Worm (Caenorhabditis elegans): Measurements from ENCODE around the gene dao-6.
A peak's percentile ranks its signal among the peaks of the same experiment; 100 is the strongest.

dao-6 gene

ce11 chrIII:9735857-9736256 lies at the start of gene dao-6:
dao-6 (minus strand) TSS chrIII:9736201.
- no peak for TF ChIP-seq sptf-1 (tag; optimal IDR thresholded peaks at IDR 0.05)
- no peak for TF ChIP-seq mls-2 (tag; optimal IDR thresholded peaks at IDR 0.05)
- no peak for TF ChIP-seq unc-120 (tag; optimal IDR thresholded peaks at IDR 0.05; ENCODE audit: poor library complexity, severe bottlenecking)
- no peak for TF ChIP-seq elt-3 (tag; optimal IDR thresholded peaks at IDR 0.05)
- no peak for TF ChIP-seq nhr-2 (tag; optimal IDR thresholded peaks at IDR 0.05)
- TF ChIP-seq nhr-76 (tag; optimal IDR thresholded peaks at IDR 0.05): no peak
- TF ChIP-seq ham-2 (GFP tag; optimal IDR thresholded peaks at IDR 0.05): no peak
- TF ChIP-seq unc-62 (GFP tag; optimal IDR thresholded peaks at IDR 0.05): no peak
- no peak for TF ChIP-seq lin-32 (GFP tag; optimal IDR thresholded peaks at IDR 0.05)
- TF ChIP-seq flh-1 (GFP tag; optimal IDR thresholded peaks at IDR 0.05): no peak
- TF ChIP-seq bed-3 (GFP tag; optimal IDR thresholded peaks at IDR 0.05): no peak
- no peak for TF ChIP-seq blmp-1 (tag; optimal IDR thresholded peaks at IDR 0.05)
- TF ChIP-seq ces-1 (GFP tag; optimal IDR thresholded peaks at IDR 0.05): no peak
- TF ChIP-seq unc-39 (tag; optimal IDR thresholded peaks at IDR 0.05): no peak
- no peak for TF ChIP-seq mep-1 (tag; optimal IDR thresholded peaks at IDR 0.05)
- TF ChIP-seq nhr-28 (tag; optimal IDR thresholded peaks at IDR 0.05): no peak

- TF ChIP-seq snpc-4 (tag; optimal IDR thresholded peaks at IDR 0.05) (no peak), ceh-43 (GFP tag; optimal IDR thresholded peaks at IDR 0.05) (peak; percentile 12), pha-4 (tag; optimal IDR thresholded peaks at IDR 0.05) (no peak), mls-2 (tag; optimal IDR thresholded peaks at IDR 0.05) (peak; percentile 40), bed-3 (GFP tag; optimal IDR thresholded peaks at IDR 0.05) (no peak), ham-2 (GFP tag; optimal IDR thresholded peaks at IDR 0.05) (no peak), mep-1 (tag; optimal IDR thresholded peaks at IDR 0.05) (no peak), flh-1 (GFP tag; optimal IDR thresholded peaks at IDR 0.05) (no peak), ces-1 (GFP tag; optimal IDR thresholded peaks at IDR 0.05) (no peak), elt-3 (tag; optimal IDR thresholded peaks at IDR 0.05) (no peak)
These were observed 47.2 kb upstream of the dao-6 start for ce11 chrIII:9783133-9783590.

- TF ChIP-seq hlh-1 (tag; optimal IDR thresholded peaks at IDR 0.05): no peak
- no peak for TF ChIP-seq lin-32 (GFP tag; optimal IDR thresholded peaks at IDR 0.05)
- no peak for TF ChIP-seq nhr-237 (tag; optimal IDR thresholded peaks at IDR 0.05)
- no peak for TF ChIP-seq elt-3 (tag; optimal IDR thresholded peaks at IDR 0.05)
- no peak for TF ChIP-seq ceh-43 (GFP tag; optimal IDR thresholded peaks at IDR 0.05)
- no peak for TF ChIP-seq sptf-1 (tag; optimal IDR thresholded peaks at IDR 0.05)
- TF ChIP-seq nhr-12 (tag; optimal IDR thresholded peaks at IDR 0.05): no peak
- TF ChIP-seq ceh-39 (tag; optimal IDR thresholded peaks at IDR 0.05): no peak
- TF ChIP-seq cnd-1 (tag; optimal IDR thresholded peaks at IDR 0.05): no peak
These were observed 46.6 kb upstream of the dao-6 start, which contains the start of gene R10E11.6 for ce11 chrIII:9782483-9783081. R10E11.6 (plus strand) TSS chrIII:9783006.

- no peak for TF ChIP-seq hlh-1 (tag; optimal IDR thresholded peaks at IDR 0.05)
- no peak for TF ChIP-seq nhr-12 (tag; optimal IDR thresholded peaks at IDR 0.05)
- no peak for TF ChIP-seq drap-1 (GFP tag; optimal IDR thresholded peaks at IDR 0.05)
- TF ChIP-seq flh-1 (GFP tag; optimal IDR thresholded peaks at IDR 0.05): no peak
- no peak for TF ChIP-seq nhr-237 (tag; optimal IDR thresholded peaks at IDR 0.05)
- no peak for TF ChIP-seq mep-1 (tag; optimal IDR thresholded peaks at IDR 0.05)
- TF ChIP-seq unc-39 (tag; optimal IDR thresholded peaks at IDR 0.05): no peak
- TF ChIP-seq M03D4.4 (tag; optimal IDR thresholded peaks at IDR 0.05): no peak
- no peak for TF ChIP-seq unc-62 (GFP tag; optimal IDR thresholded peaks at IDR 0.05)
- TF ChIP-seq ztf-11 (tag; optimal IDR thresholded peaks at IDR 0.05): no peak
These were observed 46.0 kb upstream of the dao-6 start, which contains the start of gene vha-2 for ce11 chrIII:9782011-9782436. vha-2 (plus strand) TSS chrIII:9782164.

ce11 chrIII:9780665-9781304 lies 44.8 kb upstream of the dao-6 start, which contains the start of gene vha-1:
vha-1 (plus strand) TSS chrIII:9781254.
- no peak for TF ChIP-seq lin-32 (GFP tag; optimal IDR thresholded peaks at IDR 0.05)
- TF ChIP-seq cnd-1 (tag; optimal IDR thresholded peaks at IDR 0.05): no peak
- TF ChIP-seq sem-2 (GFP tag; optimal IDR thresholded peaks at IDR 0.05): no peak
- TF ChIP-seq nhr-12 (tag; optimal IDR thresholded peaks at IDR 0.05): no peak
- no peak for TF ChIP-seq snpc-4 (tag; optimal IDR thresholded peaks at IDR 0.05)
- TF ChIP-seq zip-8 (tag; optimal IDR thresholded peaks at IDR 0.05): no peak
- TF ChIP-seq mep-1 (tag; optimal IDR thresholded peaks at IDR 0.05): peak; percentile 94
- TF ChIP-seq nhr-2 (tag; optimal IDR thresholded peaks at IDR 0.05): no peak
- no peak for TF ChIP-seq mls-2 (tag; optimal IDR thresholded peaks at IDR 0.05)
- peak; percentile 89 for TF ChIP-seq pha-4 (tag; optimal IDR thresholded peaks at IDR 0.05)
- no peak for TF ChIP-seq ztf-11 (tag; optimal IDR thresholded peaks at IDR 0.05)
- no peak for TF ChIP-seq flh-1 (GFP tag; optimal IDR thresholded peaks at IDR 0.05)
- peak; percentile 85 for TF ChIP-seq lin-13 (tag; optimal IDR thresholded peaks at IDR 0.05)
- peak; percentile 45 for TF ChIP-seq ces-1 (GFP tag; optimal IDR thresholded peaks at IDR 0.05)
- peak; percentile 82 for TF ChIP-seq unc-120 (tag; optimal IDR thresholded peaks at IDR 0.05; ENCODE audit: poor library complexity, severe bottlenecking)
- no peak for TF ChIP-seq ceh-83 (GFP tag; optimal IDR thresholded peaks at IDR 0.05)
- TF ChIP-seq bed-3 (GFP tag; optimal IDR thresholded peaks at IDR 0.05): no peak
- TF ChIP-seq blmp-1 (tag; optimal IDR thresholded peaks at IDR 0.05): no peak
- no peak for TF ChIP-seq unc-39 (tag; optimal IDR thresholded peaks at IDR 0.05)
- TF ChIP-seq hlh-1 (tag; optimal IDR thresholded peaks at IDR 0.05): peak; percentile 32
- peak; percentile 60 for TF ChIP-seq unc-62 (GFP tag; optimal IDR thresholded peaks at IDR 0.05)
- TF ChIP-seq mab-5 (tag; optimal IDR thresholded peaks at IDR 0.05): no peak
- TF ChIP-seq M03D4.4 (tag; optimal IDR thresholded peaks at IDR 0.05): peak; percentile 34
- no peak for TF ChIP-seq elt-1 (tag; optimal IDR thresholded peaks at IDR 0.05; ENCODE audit: borderline replicate concordance, insufficient read depth)
- no peak for TF ChIP-seq tbx-8 (GFP tag; optimal IDR thresholded peaks at IDR 0.05)
- peak; percentile 86 for TF ChIP-seq ceh-39 (tag; optimal IDR thresholded peaks at IDR 0.05)
- no peak for TF ChIP-seq sptf-1 (tag; optimal IDR thresholded peaks at IDR 0.05)
- no peak for TF ChIP-seq nhr-28 (tag; optimal IDR thresholded peaks at IDR 0.05)
- peak; percentile 17 for TF ChIP-seq drap-1 (GFP tag; optimal IDR thresholded peaks at IDR 0.05)
- peak; percentile 81 for TF ChIP-seq nhr-237 (tag; optimal IDR thresholded peaks at IDR 0.05)
- TF ChIP-seq elt-3 (tag; optimal IDR thresholded peaks at IDR 0.05): no peak
- TF ChIP-seq ham-2 (GFP tag; optimal IDR thresholded peaks at IDR 0.05): no peak
- TF ChIP-seq ceh-43 (GFP tag; optimal IDR thresholded peaks at IDR 0.05): no peak

Measured in whole organism, mixed stage, embryonic.